Worm (Caenorhabditis elegans) whole organism, L4 larva: ENCODE data around the gene acr-7.

ENCODE experiments used
- R02D3.7 ChIP-seq: fragments of 150-350 bp; sonication (generic microtip); optimal IDR thresholded peaks from 3 replicates; lab custom pipeline; 2014; ENCODE audit warnings: missing biosample characterization, missing genetic modification characterization
- T20F7.1 ChIP-seq: fragments of 200-800 bp; sonication (Bioruptor generic); optimal IDR thresholded peaks from 2 replicates; lab custom pipeline; 2018; ENCODE audit warnings: mild to moderate bottlenecking, missing genetic modification characterization, missing compliant biosample characterization
- ZK546.5 ChIP-seq, 2 experiments: sonication (generic microtip); optimal IDR thresholded peaks; 2 replicates each; lab custom pipeline; 2017; ENCODE audit warnings: missing biosample characterization in 2 of 2, missing genetic modification characterization in 2 of 2
- aha-1 ChIP-seq: fragments of 150-350 bp; peaks from one replicate; lab custom pipeline; 2014; ENCODE audit warnings: missing biosample characterization, missing genetic modification characterization
- arid-1 ChIP-seq: fragments of 200-800 bp; sonication (Bioruptor generic); conservative IDR thresholded peaks from 2 replicates; pipeline ENCODE4 v1.3.6; 2022; ENCODE audit warnings: missing genetic modification reagents, missing genetic modification characterization, missing compliant biosample characterization
- ceh-82 ChIP-seq: sonication (generic microtip); optimal IDR thresholded peaks from 2 replicates; lab custom pipeline; 2017; ENCODE audit warnings: missing biosample characterization, missing genetic modification characterization
- ces-1 ChIP-seq: fragments of 150-350 bp; sonication (generic microtip); optimal IDR thresholded peaks from 4 replicates; lab custom pipeline; 2014; ENCODE audit warnings: missing biosample characterization, missing genetic modification reagents, missing genetic modification characterization
- dpl-1 ChIP-seq: fragments of 150-350 bp; optimal IDR thresholded peaks from 2 replicates; lab custom pipeline; 2014; ENCODE audit warnings: missing biosample characterization, missing genetic modification reagents, missing genetic modification characterization
- duxl-1 ChIP-seq: sonication (generic microtip); optimal IDR thresholded peaks from 2 replicates; lab custom pipeline; 2016; ENCODE audit warnings: mild to moderate bottlenecking, missing genetic modification characterization, moderate library complexity, missing compliant biosample characterization; ENCODE audit not compliant: poor library complexity
- dve-1 ChIP-seq: sonication (generic microtip); optimal IDR thresholded peaks from 2 replicates; lab custom pipeline; 2017; ENCODE audit warnings: antibody characterized with exemption, mild to moderate bottlenecking, missing genetic modification characterization, missing compliant biosample characterization; ENCODE audit not compliant: insufficient read depth
- hif-1 ChIP-seq, 2 experiments: sonication (generic microtip); optimal IDR thresholded peaks; 2 replicates each; lab custom pipeline; 2016 to 2017; ENCODE audit warnings: missing compliant biosample characterization in 2 of 2, missing genetic modification characterization in 2 of 2, missing genetic modification reagents in 2 of 2, missing genotype in 2 of 2, mild to moderate bottlenecking in 1 of 2
- hlh-11 ChIP-seq: fragments of 200-800 bp; sonication (Bioruptor generic); optimal IDR thresholded peaks from 2 replicates; lab custom pipeline; 2018; ENCODE audit warnings: mild to moderate bottlenecking, missing genetic modification characterization, missing compliant biosample characterization
- hlh-30 ChIP-seq: sonication (generic microtip); optimal IDR thresholded peaks from 2 replicates; lab custom pipeline; 2017; ENCODE audit warnings: antibody characterized with exemption, mild to moderate bottlenecking, missing genetic modification characterization, missing compliant biosample characterization; ENCODE audit not compliant: insufficient read depth
- hmg-1.1 ChIP-seq: fragments of 200-800 bp; sonication (Bioruptor generic); IDR thresholded peaks from 2 replicates; pipeline ENCODE4 v1.3.6; 2022; ENCODE audit warnings: missing genetic modification reagents, missing genetic modification characterization, missing compliant biosample characterization
- lim-7 ChIP-seq: fragments of 200-800 bp; sonication (Bioruptor generic); IDR thresholded peaks from 2 replicates; pipeline ENCODE4 v1.3.6; 2022; ENCODE audit warnings: missing genetic modification characterization, missing compliant biosample characterization
- lin-13 ChIP-seq: fragments of 150-350 bp; optimal IDR thresholded peaks from 2 replicates; lab custom pipeline; 2014; ENCODE audit warnings: missing biosample characterization, missing genetic modification reagents, missing genetic modification characterization
- lir-3 ChIP-seq: sonication (generic microtip); optimal IDR thresholded peaks from 2 replicates; lab custom pipeline; 2016; ENCODE audit warnings: mild to moderate bottlenecking, missing genetic modification characterization, missing compliant biosample characterization
- lsy-2 ChIP-seq, 2 experiments: fragments of 150-350 bp in 1 of 2; sonication (generic microtip) in 1 of 2; optimal IDR thresholded peaks; 2 replicates each; lab custom pipeline; 2014 to 2017; ENCODE audit warnings: missing biosample characterization in 2 of 2, missing genetic modification characterization in 2 of 2
- madf-9 ChIP-seq: fragments of 200-800 bp; sonication (Bioruptor generic); conservative IDR thresholded peaks from 2 replicates; pipeline ENCODE4 v1.3.6; 2022; ENCODE audit warnings: missing genetic modification reagents, missing genetic modification characterization, missing compliant biosample characterization
- mdl-1 ChIP-seq, 2 experiments: fragments of 150-350 bp in 1 of 2; sonication (generic microtip) in 1 of 2; optimal IDR thresholded peaks; 2 replicates each; lab custom pipeline; 2014 to 2017; ENCODE audit warnings: missing biosample characterization in 2 of 2, missing genetic modification characterization in 2 of 2
- mep-1 ChIP-seq: fragments of 150-350 bp; sonication (generic microtip); optimal IDR thresholded peaks from 3 replicates; lab custom pipeline; 2014; ENCODE audit warnings: missing biosample characterization, missing genetic modification characterization
- mes-2 ChIP-seq: sonication (generic microtip); optimal IDR thresholded peaks from 2 replicates; lab custom pipeline; 2016; ENCODE audit warnings: missing genotype, mild to moderate bottlenecking, missing genetic modification characterization, missing compliant biosample characterization; ENCODE audit not compliant: poor library complexity, severe bottlenecking
- mxl-2 ChIP-seq: fragments of 200-800 bp; sonication (Bioruptor generic); conservative IDR thresholded peaks from 2 replicates; pipeline ENCODE4 v1.3.6; 2022; ENCODE audit warnings: missing genetic modification reagents, missing genetic modification characterization, missing compliant biosample characterization
- mxl-3 ChIP-seq: fragments of 200-800 bp; sonication (Bioruptor generic); optimal IDR thresholded peaks from 2 replicates; lab custom pipeline; 2018; ENCODE audit warnings: mild to moderate bottlenecking, missing genetic modification characterization, missing compliant biosample characterization
- nhr-28 ChIP-seq: fragments of 150-350 bp; optimal IDR thresholded peaks from 2 replicates; lab custom pipeline; 2014; ENCODE audit warnings: missing biosample characterization, missing genetic modification characterization
- php-3 ChIP-seq: fragments of 200-800 bp; sonication (Bioruptor generic); IDR thresholded peaks from 2 replicates; pipeline ENCODE4 v1.3.6; 2022; ENCODE audit warnings: missing genetic modification reagents, missing genetic modification characterization, missing compliant biosample characterization
- rbr-2 ChIP-seq: sonication (generic microtip); optimal IDR thresholded peaks from 2 replicates; lab custom pipeline; 2016; ENCODE audit warnings: missing genotype, missing genetic modification characterization, missing compliant biosample characterization
- sdz-12 ChIP-seq: fragments of 200-800 bp; sonication (Bioruptor generic); optimal IDR thresholded peaks from 2 replicates; lab custom pipeline; 2018; ENCODE audit warnings: mild to moderate bottlenecking, missing genetic modification characterization, missing compliant biosample characterization
- set-16 ChIP-seq: fragments of 200-800 bp; sonication (Bioruptor generic); IDR thresholded peaks from 2 replicates; pipeline ENCODE4 v1.3.6; 2022; ENCODE audit warnings: missing genetic modification reagents, missing genetic modification characterization, missing compliant biosample characterization
- skn-1 ChIP-seq: fragments of 150-350 bp; optimal IDR thresholded peaks from 2 replicates; lab custom pipeline; 2014; ENCODE audit warnings: missing biosample characterization, missing genetic modification characterization
- spr-3 ChIP-seq: fragments of 200-800 bp; sonication (Bioruptor generic); optimal IDR thresholded peaks from 2 replicates; lab custom pipeline; 2018; ENCODE audit warnings: mild to moderate bottlenecking, missing genetic modification characterization, missing compliant biosample characterization
- zag-1 ChIP-seq: fragments of 150-350 bp; optimal IDR thresholded peaks from 2 replicates; lab custom pipeline; 2014; ENCODE audit warnings: missing biosample characterization, missing genetic modification characterization
- zfp-2 ChIP-seq: sonication (generic microtip); optimal IDR thresholded peaks from 2 replicates; lab custom pipeline; 2016; ENCODE audit warnings: mild to moderate bottlenecking, missing genetic modification characterization, missing compliant biosample characterization
- zfp-3 ChIP-seq: fragments of 200-800 bp; sonication (Bioruptor generic); conservative IDR thresholded peaks from 2 replicates; pipeline ENCODE4 v1.3.6; 2022; ENCODE audit warnings: missing genetic modification reagents, missing genetic modification characterization, missing compliant biosample characterization

Gene acr-7

DNA sequence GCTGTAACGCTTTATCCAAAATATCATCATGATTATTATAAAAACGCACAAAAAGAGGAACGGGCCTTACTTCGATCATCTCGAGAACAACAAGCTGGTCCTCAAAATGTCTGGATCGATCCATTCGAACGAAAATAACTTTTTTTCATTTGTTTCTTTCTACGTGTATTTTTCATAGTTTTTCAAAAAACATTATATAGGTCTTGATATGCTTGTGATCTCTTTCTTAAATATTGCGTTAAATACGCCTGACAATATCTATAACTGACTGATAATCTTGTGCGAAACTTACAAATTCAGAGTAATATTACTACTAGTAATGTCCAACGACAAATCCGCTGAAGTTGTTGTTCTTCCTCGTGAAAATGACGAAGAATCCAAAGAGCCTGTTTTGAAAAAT lies 8.5 kb upstream of the acr-7 start, which contains the start of gene sds-22:
Gene sds-22, plus strand, starts transcription at position 301 of the 400 bp plus-strand sequence.
- TF ChIP-seq ces-1 (GFP tag; lab: Kevin White, UChicago) (no peak), aha-1 (tag; lab: Kevin White, UChicago) (peak; percentile 13)

DNA sequence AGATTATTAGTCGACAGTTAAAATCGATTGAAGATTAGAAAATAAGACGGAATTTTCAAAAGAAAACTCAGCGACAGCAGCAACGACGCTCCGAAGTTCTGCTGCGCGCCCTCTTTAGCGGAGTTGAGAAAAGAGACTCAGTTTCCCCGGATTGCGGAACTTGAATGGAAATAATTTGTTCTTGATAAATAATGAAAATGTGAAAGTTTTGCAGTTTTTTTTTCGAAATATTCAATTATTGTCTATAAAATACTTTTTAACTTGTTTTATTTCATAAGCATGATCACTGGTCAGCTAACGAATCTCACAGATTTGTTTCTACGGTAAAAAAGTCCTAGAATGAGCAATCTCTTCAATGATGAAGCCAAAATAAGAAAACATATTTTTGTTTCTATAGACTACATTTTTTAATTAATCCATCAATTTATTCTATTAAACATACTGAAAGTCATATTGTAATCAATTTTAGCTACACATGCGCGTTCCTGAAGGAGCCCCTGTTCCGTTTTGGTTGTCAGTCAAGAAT lies 8.0 kb upstream of the acr-7 start, which contains the start of the genes cec-3 and T09A5.15:
Gene cec-3, minus strand, starts transcription at position 116 of the 526 bp plus-strand sequence.
Gene T09A5.15, plus strand, starts transcription at position 476 of the 526 bp plus-strand sequence.
- peak; percentile 98 for TF ChIP-seq T20F7.1 (GFP tag; lab: Kevin White, UChicago)
- TF ChIP-seq mep-1, result peak; percentile 33
- TF ChIP-seq skn-1 (tag; lab: Kevin White, UChicago), result no peak
- peak; percentile 52 for TF ChIP-seq dpl-1 (GFP tag; lab: Kevin White, UChicago)
- TF ChIP-seq php-3 (GFP tag; lab: Robert Waterston, UW), result no peak
- TF ChIP-seq lim-7 (GFP tag; lab: Robert Waterston, UW), result no peak
- TF ChIP-seq hlh-30, result peak; percentile 4
- TF ChIP-seq zag-1, result no peak
- no peak for TF ChIP-seq lir-3
- TF ChIP-seq dve-1 (tag; lab: Kevin White, UChicago), result peak; percentile 28
- no peak for TF ChIP-seq ceh-82 (tag; lab: Kevin White, UChicago)
- TF ChIP-seq duxl-1 (tag; lab: Kevin White, UChicago), result no peak
- no peak for TF ChIP-seq hlh-11 (tag; lab: Kevin White, UChicago)
- no peak for TF ChIP-seq arid-1 (GFP tag; lab: Robert Waterston, UW)
- TF ChIP-seq mdl-1 (tag; optimal IDR thresholded peaks at IDR 0.05; lab: Kevin White, UChicago), result no peak
- TF ChIP-seq R02D3.7 (tag; lab: Kevin White, UChicago), result no peak
- no peak for TF ChIP-seq zfp-2 (tag; lab: Kevin White, UChicago)
- peak; percentile 26 for TF ChIP-seq nhr-28 (tag; lab: Kevin White, UChicago)
- no peak for TF ChIP-seq mxl-2 (GFP tag; lab: Robert Waterston, UW)
- peak; percentile 62 for TF ChIP-seq mes-2
- TF ChIP-seq hmg-1.1 (GFP tag; lab: Robert Waterston, UW), result no peak
- TF ChIP-seq ZK546.5 (tag; optimal IDR thresholded peaks at IDR 0.05; lab: Kevin White, UChicago), result no peak
- TF ChIP-seq lin-13, result no peak
- TF ChIP-seq mxl-3, result no peak
- peak in 1 of 2 experiments; percentile 66 for TF ChIP-seq hif-1 (tag; optimal IDR thresholded peaks at IDR 0.05; lab: Kevin White, UChicago)
- TF ChIP-seq rbr-2 (tag; lab: Kevin White, UChicago), result peak; percentile 28
- TF ChIP-seq lsy-2 (tag; optimal IDR thresholded peaks at IDR 0.05; lab: Kevin White, UChicago), result peak in 1 of 2 experiments; percentile 66
- TF ChIP-seq set-16 (GFP tag; lab: Robert Waterston, UW), result no peak

ce11 chrII:7855619-7856018 lies 6.0 kb upstream of the acr-7 start, which contains the start of gene mdmh-35:
Gene mdmh-35 (minus strand): TSS chrII:7855719.
- no peak for TF ChIP-seq spr-3 (GFP tag; lab: Kevin White, UChicago)
- TF ChIP-seq aha-1 (tag; lab: Kevin White, UChicago), result peak; percentile 26

DNA sequence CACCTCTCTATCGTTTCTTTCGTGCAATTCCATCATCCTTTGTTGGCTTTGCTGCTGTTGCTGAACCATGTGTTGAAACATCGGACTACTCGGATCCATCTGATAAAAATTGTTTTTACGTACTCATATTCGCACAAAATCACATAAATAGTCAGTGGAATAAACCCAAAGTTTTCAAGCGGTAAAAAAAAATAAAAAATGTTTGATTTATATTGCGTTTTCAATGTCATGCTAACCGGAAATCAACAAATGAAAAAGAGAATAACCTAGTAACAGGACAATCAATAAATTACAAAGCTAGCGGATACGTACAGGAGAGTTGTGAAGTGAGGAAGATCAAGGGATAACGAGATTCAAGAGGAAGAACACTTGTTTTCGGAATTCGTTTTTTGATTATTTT lies 5.3 kb upstream of the acr-7 start, which contains the start of gene mdt-10:
Gene mdt-10, minus strand, starts transcription at position 101 of the 400 bp plus-strand sequence.
- TF ChIP-seq nhr-28 (tag; lab: Kevin White, UChicago), result no peak
- no peak for TF ChIP-seq set-16 (GFP tag; lab: Robert Waterston, UW)
- TF ChIP-seq madf-9, result no peak
- TF ChIP-seq sdz-12 (GFP tag; lab: Kevin White, UChicago), result no peak
- no peak for TF ChIP-seq zfp-3 (GFP tag; lab: Robert Waterston, UW)
- no peak for TF ChIP-seq dpl-1 (GFP tag; lab: Kevin White, UChicago)
- no peak for TF ChIP-seq arid-1 (GFP tag; lab: Robert Waterston, UW)
